Worm (Caenorhabditis elegans) whole organism, late embryonic: ENCODE data around the gene srm-4.

Experiments
- fkh-10 ChIP-seq: fragments of 150-350 bp; optimal IDR thresholded peaks from 2 replicates; lab custom pipeline; 2014; ENCODE audit warnings: missing biosample characterization, missing genetic modification reagents, missing genetic modification characterization
- nhr-11 ChIP-seq: fragments of 150-350 bp; optimal IDR thresholded peaks from 2 replicates; lab custom pipeline; 2014; ENCODE audit warnings: missing biosample characterization, missing genetic modification characterization
- tbx-2 ChIP-seq: sonication (generic microtip); optimal IDR thresholded peaks from 2 replicates; lab custom pipeline; 2016; ENCODE audit warnings: missing genetic modification characterization, missing compliant biosample characterization

- TF ChIP-seq tbx-2 (no peak), fkh-10 (no peak), nhr-11 (tag; lab: Kevin White, UChicago) (no peak)
Observed at ce11 chrV:14341672-14342071, 8.5 kb downstream of the srm-4 start, which contains the start of gene F47B8.10.
